Worm (Caenorhabditis elegans): ENCODE measurements around the gene Y53G8B.2.

The Y53G8B.2 gene

DNA sequence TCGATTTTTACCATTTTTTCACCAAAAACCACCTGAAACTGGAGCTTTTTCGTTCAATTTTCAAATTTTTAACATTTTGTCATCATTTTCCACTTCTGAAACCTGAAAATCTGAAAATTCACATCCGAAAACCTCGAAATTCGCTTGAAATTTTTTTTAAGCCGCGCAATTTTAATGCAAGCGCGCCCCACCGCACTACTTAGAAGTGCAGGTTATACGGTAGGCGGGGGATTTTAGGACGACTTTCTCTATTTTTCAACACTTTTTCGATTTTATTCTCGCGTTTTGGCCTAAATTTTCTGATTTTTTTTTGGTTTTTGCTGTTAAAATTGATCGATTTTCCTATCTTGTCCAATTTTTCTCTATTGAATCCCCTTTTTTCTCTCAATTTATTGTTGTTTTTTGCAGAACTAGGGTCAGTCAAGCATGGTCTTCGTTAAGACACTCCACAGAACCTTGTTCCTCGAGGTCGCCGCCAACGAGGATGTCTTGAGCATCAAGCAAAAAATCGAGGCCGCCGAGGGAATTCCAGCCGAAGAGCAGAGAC, 35.8 kb downstream of the Y53G8B.2 start, which contains the start of gene ubl-1:
TSS of gene ubl-1 (plus strand) at position 402 of the 547 bp plus-strand sequence.
- TF ChIP-seq nfya-1 (tag; optimal IDR thresholded peaks at IDR 0.05) (peak; percentile 80), dmd-4 (tag; optimal IDR thresholded peaks at IDR 0.05; ENCODE audit: borderline replicate concordance) (no peak), ceh-24 (tag; optimal IDR thresholded peaks at IDR 0.05) (no peak), hlh-6 (tag; optimal IDR thresholded peaks at IDR 0.05) (no peak), elt-4 (tag; optimal IDR thresholded peaks at IDR 0.05) (no peak), unc-86 (tag; optimal IDR thresholded peaks at IDR 0.05) (no peak), ceh-30 (tag; optimal IDR thresholded peaks at IDR 0.05) (no peak), ttx-3 (tag; optimal IDR thresholded peaks at IDR 0.05) (no peak), nhr-11 (tag; optimal IDR thresholded peaks at IDR 0.05) (no peak), unc-42 (tag; optimal IDR thresholded peaks at IDR 0.05) (no peak), ceh-34 (tag; optimal IDR thresholded peaks at IDR 0.05) (no peak), C08G9.2 (tag; optimal IDR thresholded peaks at IDR 0.05) (no peak), hlh-13 (GFP tag; optimal IDR thresholded peaks at IDR 0.05) (no peak), sox-4 (tag; optimal IDR thresholded peaks at IDR 0.05) (no peak), ceh-9 (tag; optimal IDR thresholded peaks at IDR 0.05) (no peak), elt-2 (tag; optimal IDR thresholded peaks at IDR 0.05) (peak; percentile 27), K02D7.2 (tag; optimal IDR thresholded peaks at IDR 0.05) (no peak), lin-11 (tag; optimal IDR thresholded peaks at IDR 0.05) (no peak), hlh-15 (tag; optimal IDR thresholded peaks at IDR 0.05) (no peak), tbx-2 (tag; optimal IDR thresholded peaks at IDR 0.05) (peak; percentile 10), mec-3 (tag; optimal IDR thresholded peaks at IDR 0.05; ENCODE audit: borderline replicate concordance) (no peak), sox-2 (GFP tag; IDR thresholded peaks at IDR 0.05) (no peak), ztf-16 (tag; optimal IDR thresholded peaks at IDR 0.05) (no peak), pqm-1 (tag; optimal IDR thresholded peaks at IDR 0.05) (no peak), Y22D7AL.16 (tag; optimal IDR thresholded peaks at IDR 0.05) (no peak), T23F11.4 (GFP tag; optimal IDR thresholded peaks at IDR 0.05) (no peak), ets-4 (tag; optimal IDR thresholded peaks at IDR 0.05) (peak; percentile 20), lim-6 (tag; optimal IDR thresholded peaks at IDR 0.05) (no peak), pat-9 (tag; optimal IDR thresholded peaks at IDR 0.05) (no peak), pax-1 (tag; optimal IDR thresholded peaks at IDR 0.05) (peak; percentile 72), hlh-8 (tag; optimal IDR thresholded peaks at IDR 0.05) (no peak), unc-55 (GFP tag; optimal IDR thresholded peaks at IDR 0.05) (no peak), ceh-6 (GFP tag; optimal IDR thresholded peaks at IDR 0.05) (no peak), ceh-2 (tag; optimal IDR thresholded peaks at IDR 0.05) (no peak), C38D4.7 (GFP tag; optimal IDR thresholded peaks at IDR 0.05) (no peak), K09A11.1 (tag; optimal IDR thresholded peaks at IDR 0.05; ENCODE audit: insufficient read depth) (no peak), pros-1 (tag; optimal IDR thresholded peaks at IDR 0.05) (peak; percentile 21), eyg-1 (tag; optimal IDR thresholded peaks at IDR 0.05) (no peak), ceh-22 (tag; optimal IDR thresholded peaks at IDR 0.05) (no peak), fax-1 (tag; optimal IDR thresholded peaks at IDR 0.05) (no peak), ceh-14 (tag; optimal IDR thresholded peaks at IDR 0.05) (no peak), fkh-10 (GFP tag; optimal IDR thresholded peaks at IDR 0.05) (no peak), npax-4 (tag; optimal IDR thresholded peaks at IDR 0.05) (no peak), zip-5 (tag; optimal IDR thresholded peaks at IDR 0.05) (no peak), ref-2 (tag; optimal IDR thresholded peaks at IDR 0.05) (no peak), che-1 (tag; optimal IDR thresholded peaks at IDR 0.05) (no peak), ceh-19 (GFP tag; optimal IDR thresholded peaks at IDR 0.05) (no peak), ceh-31 (tag; optimal IDR thresholded peaks at IDR 0.05) (no peak), odd-2 (tag; optimal IDR thresholded peaks at IDR 0.05) (no peak), syd-9 (tag; optimal IDR thresholded peaks at IDR 0.05) (no peak), nhr-232 (tag; optimal IDR thresholded peaks at IDR 0.05) (no peak), dve-1 (tag; optimal IDR thresholded peaks at IDR 0.05) (peak; percentile 27), fkh-6 (tag; optimal IDR thresholded peaks at IDR 0.05) (no peak), ceh-18 (tag; optimal IDR thresholded peaks at IDR 0.05) (no peak)

Data from whole organism, late embryonic.